Worm (Caenorhabditis elegans) whole organism, L4 larva: ENCODE data around the gene C14A4.7.

Experiments
- F44E2.7 ChIP-seq: fragments of 200-800 bp; sonication (Bioruptor generic); IDR thresholded peaks from 2 replicates; pipeline ENCODE4 v2.1.2; 2022; ENCODE audit warnings: missing genetic modification characterization, missing compliant biosample characterization
- Y105C5A.15 ChIP-seq: fragments of 200-800 bp; sonication (Bioruptor generic); IDR thresholded peaks from 2 replicates; pipeline ENCODE4 v1.3.6; 2022; ENCODE audit warnings: missing genetic modification characterization, missing compliant biosample characterization
- Y75B8A.6 ChIP-seq: fragments of 200-800 bp; sonication (Bioruptor generic); IDR thresholded peaks from 2 replicates; pipeline ENCODE4 v1.3.6; 2022; ENCODE audit warnings: missing genetic modification reagents, missing genetic modification characterization, missing compliant biosample characterization
- ZK546.5 ChIP-seq, 2 experiments: sonication (generic microtip); optimal IDR thresholded peaks; 2 replicates each; lab custom pipeline; 2017; ENCODE audit warnings: missing biosample characterization in 2 of 2, missing genetic modification characterization in 2 of 2
- aha-1 ChIP-seq: fragments of 150-350 bp; peaks from one replicate; lab custom pipeline; 2014; ENCODE audit warnings: missing biosample characterization, missing genetic modification characterization
- aly-2 ChIP-seq: sonication (generic microtip); optimal IDR thresholded peaks from 2 replicates; lab custom pipeline; 2018; ENCODE audit warnings: missing biosample characterization, missing genetic modification characterization
- ama-1 ChIP-seq: fragments of 150-350 bp; optimal IDR thresholded peaks from 2 replicates; lab custom pipeline; 2014; ENCODE audit warnings: inconsistent platforms, mixed read lengths
- ceh-20 ChIP-seq: fragments of 200-800 bp; sonication (Bioruptor generic); IDR thresholded peaks from 2 replicates; pipeline ENCODE4 v1.3.6; 2022; ENCODE audit warnings: missing genetic modification reagents, missing genetic modification characterization, missing compliant biosample characterization
- daf-16 ChIP-seq, 3 experiments: sonication (generic microtip); optimal IDR thresholded peaks; 2 replicates each; lab custom pipeline; 2016 to 2017; ENCODE audit warnings: missing genetic modification characterization in 3 of 3, missing genetic modification reagents in 3 of 3, mild to moderate bottlenecking in 2 of 3, missing compliant biosample characterization in 2 of 3, missing biosample characterization in 1 of 3, moderate library complexity in 1 of 3
- daf-19 ChIP-seq: fragments of 200-800 bp; sonication (Bioruptor generic); conservative IDR thresholded peaks from 2 replicates; pipeline ENCODE4 v1.3.6; 2022; ENCODE audit warnings: missing genetic modification characterization, missing compliant biosample characterization
- dmd-6 ChIP-seq: fragments of 200-800 bp; sonication (Bioruptor generic); IDR thresholded peaks from 2 replicates; pipeline ENCODE4 v1.3.6; 2022; ENCODE audit warnings: missing genetic modification reagents, missing genetic modification characterization, missing compliant biosample characterization
- dmd-8 ChIP-seq: fragments of 200-800 bp; sonication (Bioruptor generic); IDR thresholded peaks from 2 replicates; pipeline ENCODE4 v1.3.6; 2022; ENCODE audit warnings: missing genetic modification characterization, missing compliant biosample characterization
- dpl-1 ChIP-seq: fragments of 150-350 bp; optimal IDR thresholded peaks from 2 replicates; lab custom pipeline; 2014; ENCODE audit warnings: missing biosample characterization, missing genetic modification reagents, missing genetic modification characterization
- duxl-1 ChIP-seq: sonication (generic microtip); optimal IDR thresholded peaks from 2 replicates; lab custom pipeline; 2016; ENCODE audit warnings: mild to moderate bottlenecking, missing genetic modification characterization, moderate library complexity, missing compliant biosample characterization; ENCODE audit not compliant: poor library complexity
- dve-1 ChIP-seq: sonication (generic microtip); optimal IDR thresholded peaks from 2 replicates; lab custom pipeline; 2017; ENCODE audit warnings: antibody characterized with exemption, mild to moderate bottlenecking, missing genetic modification characterization, missing compliant biosample characterization; ENCODE audit not compliant: insufficient read depth
- hlh-11 ChIP-seq: fragments of 200-800 bp; sonication (Bioruptor generic); optimal IDR thresholded peaks from 2 replicates; lab custom pipeline; 2018; ENCODE audit warnings: mild to moderate bottlenecking, missing genetic modification characterization, missing compliant biosample characterization
- hlh-30 ChIP-seq: sonication (generic microtip); optimal IDR thresholded peaks from 2 replicates; lab custom pipeline; 2017; ENCODE audit warnings: antibody characterized with exemption, mild to moderate bottlenecking, missing genetic modification characterization, missing compliant biosample characterization; ENCODE audit not compliant: insufficient read depth
- lim-7 ChIP-seq: fragments of 200-800 bp; sonication (Bioruptor generic); IDR thresholded peaks from 2 replicates; pipeline ENCODE4 v1.3.6; 2022; ENCODE audit warnings: missing genetic modification characterization, missing compliant biosample characterization
- lin-13 ChIP-seq: fragments of 150-350 bp; optimal IDR thresholded peaks from 2 replicates; lab custom pipeline; 2014; ENCODE audit warnings: missing biosample characterization, missing genetic modification reagents, missing genetic modification characterization
- lin-38 ChIP-seq: fragments of 200-800 bp; sonication (Bioruptor generic); IDR thresholded peaks from 2 replicates; pipeline ENCODE4 v1.3.6; 2022; ENCODE audit warnings: missing genetic modification reagents, missing genetic modification characterization, missing compliant biosample characterization
- lsy-2 ChIP-seq, 2 experiments: fragments of 150-350 bp in 1 of 2; sonication (generic microtip) in 1 of 2; optimal IDR thresholded peaks; 2 replicates each; lab custom pipeline; 2014 to 2017; ENCODE audit warnings: missing biosample characterization in 2 of 2, missing genetic modification characterization in 2 of 2
- madf-5 ChIP-seq, 2 experiments: fragments of 200-800 bp; sonication (Bioruptor generic); IDR thresholded peaks; 2 replicates each; pipeline ENCODE4 v1.3.6; 2022; ENCODE audit warnings: missing compliant biosample characterization in 2 of 2, missing genetic modification characterization in 2 of 2
- madf-9 ChIP-seq: fragments of 200-800 bp; sonication (Bioruptor generic); conservative IDR thresholded peaks from 2 replicates; pipeline ENCODE4 v1.3.6; 2022; ENCODE audit warnings: missing genetic modification reagents, missing genetic modification characterization, missing compliant biosample characterization
- mep-1 ChIP-seq: fragments of 150-350 bp; sonication (generic microtip); optimal IDR thresholded peaks from 3 replicates; lab custom pipeline; 2014; ENCODE audit warnings: missing biosample characterization, missing genetic modification characterization
- nhr-28 ChIP-seq: fragments of 150-350 bp; optimal IDR thresholded peaks from 2 replicates; lab custom pipeline; 2014; ENCODE audit warnings: missing biosample characterization, missing genetic modification characterization
- nhr-41 ChIP-seq: fragments of 200-800 bp; sonication (Bioruptor generic); IDR thresholded peaks from 2 replicates; pipeline ENCODE4 v1.3.6; 2022; ENCODE audit warnings: missing genetic modification reagents, missing genetic modification characterization, missing compliant biosample characterization
- pha-4 ChIP-seq, 2 experiments: fragments of 150-350 bp in 1 of 2; fragments of 200-800 bp in 1 of 2; sonication (Bioruptor generic) in 1 of 2; IDR thresholded peaks in 1 of 2; optimal IDR thresholded peaks in 1 of 2; 2 replicates each; pipeline versions ENCODE4 v1.3.6 to Lab custom; 2014 to 2022; ENCODE audit warnings: missing genetic modification characterization in 2 of 2, missing genetic modification reagents in 2 of 2, missing biosample characterization in 1 of 2, missing compliant biosample characterization in 1 of 2
- snpc-1.2 ChIP-seq: fragments of 200-800 bp; sonication (Bioruptor generic); IDR thresholded peaks from 2 replicates; pipeline ENCODE4 v1.3.6; 2022; ENCODE audit warnings: missing genetic modification reagents, missing genetic modification characterization, missing compliant biosample characterization
- spr-1 ChIP-seq: sonication (generic microtip); optimal IDR thresholded peaks from 2 replicates; lab custom pipeline; 2016; ENCODE audit warnings: mild to moderate bottlenecking, missing genetic modification characterization, missing compliant biosample characterization
- spr-3 ChIP-seq: fragments of 200-800 bp; sonication (Bioruptor generic); optimal IDR thresholded peaks from 2 replicates; lab custom pipeline; 2018; ENCODE audit warnings: mild to moderate bottlenecking, missing genetic modification characterization, missing compliant biosample characterization
- tra-1 ChIP-seq: fragments of 200-800 bp; sonication (Bioruptor generic); IDR thresholded peaks from 2 replicates; pipeline ENCODE4 v1.3.6; 2022; ENCODE audit warnings: missing genetic modification reagents, missing genetic modification characterization, missing compliant biosample characterization
- vab-7 ChIP-seq: fragments of 200-800 bp; sonication (Bioruptor generic); IDR thresholded peaks from 2 replicates; pipeline ENCODE4 v1.3.6; 2022; ENCODE audit warnings: missing genetic modification reagents, missing genetic modification characterization, missing compliant biosample characterization
- zfp-3 ChIP-seq: fragments of 200-800 bp; sonication (Bioruptor generic); conservative IDR thresholded peaks from 2 replicates; pipeline ENCODE4 v1.3.6; 2022; ENCODE audit warnings: missing genetic modification reagents, missing genetic modification characterization, missing compliant biosample characterization
- zip-11 ChIP-seq: fragments of 200-800 bp; sonication (Bioruptor generic); IDR thresholded peaks from 2 replicates; pipeline ENCODE4 v1.3.6; 2022; ENCODE audit warnings: missing genetic modification characterization, missing compliant biosample characterization
- ztf-11 ChIP-seq: fragments of 150-350 bp; optimal IDR thresholded peaks from 2 replicates; lab custom pipeline; 2014; ENCODE audit warnings: missing biosample characterization, missing genetic modification characterization

The C14A4.7 gene

DNA sequence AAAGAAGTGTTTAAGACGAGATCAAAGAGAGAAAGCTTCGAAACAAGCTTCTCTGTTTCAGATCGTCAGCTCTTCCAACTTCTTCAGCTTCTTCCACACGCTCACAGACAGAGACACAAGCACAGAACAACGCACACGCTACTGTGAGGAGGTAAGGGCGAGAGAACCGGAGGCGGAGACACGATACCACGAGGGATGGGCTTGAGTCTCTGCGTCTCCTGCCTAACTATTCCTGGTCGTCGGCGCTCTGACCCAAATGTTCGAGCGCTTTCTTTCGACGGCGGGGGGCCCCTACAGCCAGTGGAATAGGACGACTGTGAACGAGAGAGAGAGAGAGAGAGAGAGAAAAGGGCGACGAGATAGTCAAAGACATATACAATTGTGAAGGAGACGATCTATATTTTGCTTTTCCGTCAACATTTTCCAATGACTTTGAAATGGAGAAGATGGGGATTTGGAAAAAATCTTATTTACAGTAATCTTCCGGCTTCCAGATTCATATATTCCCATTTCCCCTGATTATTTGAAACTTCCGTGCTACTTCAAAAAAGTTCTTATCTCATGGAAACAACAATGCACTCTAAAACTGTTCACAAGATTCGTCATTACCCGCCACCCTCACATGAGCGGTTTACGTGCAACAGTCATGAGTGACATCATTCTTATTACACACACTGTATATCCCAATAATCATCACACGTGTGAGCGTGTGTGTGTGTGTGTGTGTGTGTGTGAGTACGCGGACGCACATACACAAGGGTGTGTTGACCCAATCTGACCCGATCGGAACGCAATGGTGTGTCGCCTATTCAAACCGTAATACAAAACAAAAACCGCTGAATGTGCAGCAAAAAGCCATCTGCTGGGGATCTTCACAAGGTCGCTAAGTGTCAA, 47.3 kb downstream of the C14A4.7 start (continued):
- TF ChIP-seq lin-13 (peak; percentile 20), dpl-1 (GFP tag; lab: Kevin White, UChicago) (peak; percentile 48), dve-1 (tag; lab: Kevin White, UChicago) (peak; percentile 71), aly-2 (no peak), pha-4 (GFP tag; IDR thresholded peaks at IDR 0.05; lab: Robert Waterston, UW) (peak; percentile 77), pha-4 (tag; optimal IDR thresholded peaks at IDR 0.05; lab: Kevin White, UChicago) (peak; percentile 79), spr-3 (GFP tag; lab: Kevin White, UChicago) (no peak), dmd-8 (GFP tag; lab: Robert Waterston, UW) (no peak)

- TF ChIP-seq lim-7 (GFP tag; lab: Robert Waterston, UW) = peak; percentile 69
- peak; percentile 31 for TF ChIP-seq lin-13
- TF ChIP-seq F44E2.7 (GFP tag; lab: Robert Waterston, UW) = no peak
- TF ChIP-seq ama-1 (lab: Kevin White, UChicago) = peak; percentile 73
- no peak for TF ChIP-seq daf-19
- TF ChIP-seq nhr-41 (GFP tag; lab: Robert Waterston, UW) = peak; percentile 58; the same call in 1 of the 2 replicates
- TF ChIP-seq lsy-2 (tag; optimal IDR thresholded peaks at IDR 0.05; lab: Kevin White, UChicago) = no peak
- TF ChIP-seq dve-1 (tag; lab: Kevin White, UChicago) = peak; percentile 30
- TF ChIP-seq ztf-11 (tag; lab: Kevin White, UChicago) = no peak
- 0 out of 2 replicates have a peak, but pooled peaks have one; percentile 15 for TF ChIP-seq zip-11 (GFP tag; lab: Robert Waterston, UW)
- TF ChIP-seq lin-38 (GFP tag; lab: Robert Waterston, UW) = no peak
- peak; percentile 33; the same call in 1 of the 2 replicates for TF ChIP-seq Y75B8A.6 (GFP tag; lab: Robert Waterston, UW)
- TF ChIP-seq Y105C5A.15 (GFP tag; lab: Robert Waterston, UW) = peak; percentile 63; the same call in 1 of the 2 replicates
- TF ChIP-seq aha-1 = peak; percentile 98
- TF ChIP-seq ZK546.5 (tag; optimal IDR thresholded peaks at IDR 0.05; lab: Kevin White, UChicago) = no peak
- TF ChIP-seq hlh-11 (tag; lab: Kevin White, UChicago) = peak; percentile 49
- peak; percentile 21 for TF ChIP-seq dmd-6 (GFP tag; lab: Robert Waterston, UW)
- no peak for TF ChIP-seq daf-16 (GFP tag; optimal IDR thresholded peaks at IDR 0.05; lab: Kevin White, UChicago)
- TF ChIP-seq daf-16 (tag; optimal IDR thresholded peaks at IDR 0.05; lab: Kevin White, UChicago) = peak; percentile 14
- no peak for TF ChIP-seq spr-1 (tag; lab: Kevin White, UChicago)
- peak; percentile 34 for TF ChIP-seq mep-1 (tag; lab: Kevin White, UChicago)
- no peak for TF ChIP-seq ceh-20 (GFP tag; lab: Robert Waterston, UW)
- TF ChIP-seq madf-9 (GFP tag; lab: Robert Waterston, UW) = 0 out of 2 replicates have a peak, but pooled peaks have one; percentile 23
- peak; percentile 50 for TF ChIP-seq nhr-28 (tag; lab: Kevin White, UChicago)
- no peak for TF ChIP-seq duxl-1 (tag; lab: Kevin White, UChicago)
- peak; percentile 56; the same call in 1 of the 2 replicates for TF ChIP-seq snpc-1.2 (GFP tag; lab: Robert Waterston, UW)
- TF ChIP-seq vab-7 (GFP tag; lab: Robert Waterston, UW) = peak; percentile 53; the same call in 1 of the 2 replicates
- TF ChIP-seq hlh-30 (tag; lab: Kevin White, UChicago) = peak; percentile 91
- peak in 1 of 2 experiments; percentile 2; a peak in 1 of 4 replicates for TF ChIP-seq madf-5 (GFP tag; IDR thresholded peaks at IDR 0.05; lab: Robert Waterston, UW)
- 0 out of 2 replicates have a peak, but pooled peaks have one; percentile 14 for TF ChIP-seq tra-1 (GFP tag; lab: Robert Waterston, UW)
- 0 out of 2 replicates have a peak, but pooled peaks have one; percentile 22 for TF ChIP-seq zfp-3
- TF ChIP-seq, all 104 proteins: peak for 21
Measured at ce11 chrII:10547803-10548693, 48.3 kb downstream of the C14A4.7 start.
